Fruit fly (Drosophila melanogaster) whole organism: Measurements from ENCODE around the gene Gclc.

Experiments
- Dll ChIP-seq: fragments of >200 bp; optimal IDR thresholded peaks from 2 replicates; lab custom pipeline; 2017
- EcR ChIP-seq, 2 experiments: fragments of >200 bp; optimal IDR thresholded peaks; 2 replicates each; lab custom pipeline; 2017; ENCODE audit warnings: missing biosample characterization in 2 of 2, missing genetic modification characterization in 2 of 2, missing genetic modification reagents in 2 of 2
- pan ChIP-seq: fragments of >200 bp; optimal IDR thresholded peaks from 2 replicates; lab custom pipeline; 2017
- psq ChIP-seq: fragments of >200 bp; optimal IDR thresholded peaks from 2 replicates; lab custom pipeline; 2017
- usp ChIP-seq: fragments of >200 bp; optimal IDR thresholded peaks from 2 replicates; lab custom pipeline; 2017; ENCODE audit warnings: missing biosample characterization, missing genetic modification characterization, mixed read lengths

- TF ChIP-seq usp (GFP tag; lab: Kevin White, UChicago) = no peak
- TF ChIP-seq psq (lab: Kevin White, UChicago) = no peak
- no peak for TF ChIP-seq EcR (GFP tag; optimal IDR thresholded peaks at IDR 0.05; lab: Kevin White, UChicago)
- TF ChIP-seq pan (lab: Kevin White, UChicago) = no peak
- TF ChIP-seq Dll (lab: Kevin White, UChicago) = no peak
Observed at dm6 chrX:8110984-8111383, 5.0 kb downstream of the Gclc start.
